Worm (Caenorhabditis elegans): ENCODE results near the gene pdf-1.

The pdf-1 gene

ce11 chrIII:6958674-6959241 lies 46.5 kb upstream of the pdf-1 start (continued):
- TF ChIP-seq madf-8 (GFP tag; conservative IDR thresholded peaks at IDR 0.05) (peak; percentile 45; the same call in 1 of the 2 replicates), ceh-58 (GFP tag; IDR thresholded peaks at IDR 0.05) (no peak), cebp-1 (GFP tag; IDR thresholded peaks at IDR 0.05) (no peak), cebp-1 (tag; optimal IDR thresholded peaks at IDR 0.05) (no peak), nhr-179 (tag; optimal IDR thresholded peaks at IDR 0.05) (no peak), ekl-4 (GFP tag; IDR thresholded peaks at IDR 0.05) (peak; percentile 70), efl-1 (GFP tag; optimal IDR thresholded peaks at IDR 0.05) (peak; percentile 64), ztf-18 (tag; optimal IDR thresholded peaks at IDR 0.05) (no peak), rec-8 (tag; optimal IDR thresholded peaks at IDR 0.05) (peak in 1 of 2 experiments; percentile 9), fkh-3 (tag; optimal IDR thresholded peaks at IDR 0.05) (no peak), repo-1 (tag; optimal IDR thresholded peaks at IDR 0.05) (peak; percentile 5), Y95B8A.8 (GFP tag; IDR thresholded peaks at IDR 0.05) (peak; percentile 12; the same call in 1 of the 2 replicates), F33H1.4 (GFP tag; IDR thresholded peaks at IDR 0.05) (peak; percentile 61), egl-18 (GFP tag; IDR thresholded peaks at IDR 0.05) (no peak), T26A5.8 (tag; optimal IDR thresholded peaks at IDR 0.05) (no peak), ztf-22 (GFP tag; optimal IDR thresholded peaks at IDR 0.05) (no peak), ztf-28 (GFP tag; IDR thresholded peaks at IDR 0.05) (no peak), F39B2.1 (GFP tag; IDR thresholded peaks at IDR 0.05) (0 out of 2 replicates have a peak, but pooled peaks have one; percentile 13), B0336.3 (GFP tag; IDR thresholded peaks at IDR 0.05) (peak; percentile 82), F37B4.10 (GFP tag; IDR thresholded peaks at IDR 0.05) (no peak), bed-1 (GFP tag; IDR thresholded peaks at IDR 0.05) (no peak), C06A6.2 (GFP tag; conservative IDR thresholded peaks at IDR 0.05) (no peak), egrh-3 (GFP tag; IDR thresholded peaks at IDR 0.05) (no peak), snpc-1.3 (tag; optimal IDR thresholded peaks at IDR 0.05; ENCODE audit: insufficient read depth) (peak; percentile 25), madf-3 (GFP tag; IDR thresholded peaks at IDR 0.05) (no peak), attf-6 (GFP tag; IDR thresholded peaks at IDR 0.05) (no peak), ceh-100 (GFP tag; IDR thresholded peaks at IDR 0.05) (no peak), rcor-1 (GFP tag; IDR thresholded peaks at IDR 0.05) (no peak), dpff-1 (tag; optimal IDR thresholded peaks at IDR 0.05) (peak; percentile 40), ceh-40 (GFP tag; IDR thresholded peaks at IDR 0.05) (no peak), hsf-1 (GFP tag; IDR thresholded peaks at IDR 0.05) (peak; percentile 28; the same call in 1 of the 2 replicates), ceh-27 (GFP tag; optimal IDR thresholded peaks at IDR 0.05) (no peak), ztf-3 (GFP tag; optimal IDR thresholded peaks at IDR 0.05) (no peak), nhr-80 (tag; optimal IDR thresholded peaks at IDR 0.05) (no peak), ets-4 (GFP tag; optimal IDR thresholded peaks at IDR 0.05) (no peak), ceh-91 (GFP tag; IDR thresholded peaks at IDR 0.05) (peak; percentile 72), sdz-38 (tag; optimal IDR thresholded peaks at IDR 0.05) (no peak), Y53G8AR.9 (GFP tag; conservative IDR thresholded peaks at IDR 0.05) (0 out of 2 replicates have a peak, but pooled peaks have one; percentile 22), akir-1 (GFP tag; optimal IDR thresholded peaks at IDR 0.05) (no peak), F55B11.4 (tag; optimal IDR thresholded peaks at IDR 0.05; ENCODE audit: borderline replicate concordance, insufficient read depth) (no peak), unc-130 (GFP tag; optimal IDR thresholded peaks at IDR 0.05) (no peak), nfya-2 (GFP tag; IDR thresholded peaks at IDR 0.05) (no peak), athp-1 (tag; optimal IDR thresholded peaks at IDR 0.05) (peak; percentile 71), B0035.1 (tag; optimal IDR thresholded peaks at IDR 0.05) (peak; percentile 36), nfyb-1 (GFP tag; IDR thresholded peaks at IDR 0.05) (peak; percentile 49; the same call in 1 of the 2 replicates), Y56A3A.18 (GFP tag; IDR thresholded peaks at IDR 0.05) (0 out of 2 replicates have a peak, but pooled peaks have one; percentile 46)

All from whole organism, young adult.